Fruit fly (Drosophila melanogaster): ENCODE results near the gene SecS.

DNA sequence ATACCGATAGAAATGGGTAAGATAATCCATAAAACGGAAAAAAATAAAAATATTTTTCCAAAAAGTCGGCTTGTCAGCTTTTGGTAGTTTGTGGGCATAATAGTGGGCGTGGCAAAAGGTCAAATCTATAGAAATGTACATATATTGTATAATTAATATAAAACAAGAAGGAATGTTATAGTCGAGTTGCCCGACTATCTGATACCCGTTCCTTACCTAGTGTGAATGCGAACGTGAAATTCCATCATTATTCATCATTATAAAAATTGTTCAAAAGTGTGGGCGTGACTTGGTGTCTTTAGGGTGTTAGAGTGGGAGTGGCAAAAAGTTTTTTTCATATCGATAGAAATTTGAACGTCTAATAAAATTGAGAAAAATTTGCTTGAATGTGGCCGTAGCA lies 49.6 kb upstream of the SecS start:
- TF ChIP-seq CTCF (optimal IDR thresholded peaks at IDR 0.05) (no peak), CG8478 (optimal IDR thresholded peaks at IDR 0.05) (no peak)

Measured in S2 (cell line).